Fruit fly (Drosophila melanogaster) whole organism, embryonic: Measurements from ENCODE around the gene CG12177.

Source experiments
- Adf1 ChIP-seq: fragments of 200-800 bp; sonication (Bioruptor generic); IDR thresholded peaks from 2 replicates; pipeline ENCODE4 v1.3.6; 2022; ENCODE audit warnings: missing biosample characterization, missing genetic modification characterization
- Atf3 ChIP-seq: fragments of 200-800 bp; sonication (Bioruptor generic); optimal IDR thresholded peaks from 3 replicates; lab custom pipeline; 2016; ENCODE audit warnings: missing biosample characterization, missing genetic modification characterization
- B-H2 ChIP-seq: fragments of 200-800 bp; sonication (Bioruptor generic); optimal IDR thresholded peaks from 2 replicates; lab custom pipeline; 2018; ENCODE audit warnings: missing biosample characterization, mild to moderate bottlenecking, missing genetic modification characterization
- C15 ChIP-seq: fragments of 200-800 bp; sonication (Bioruptor generic); IDR thresholded peaks from 3 replicates; pipeline ENCODE4 v1.3.6; 2022; ENCODE audit warnings: missing biosample characterization, missing genetic modification characterization
- CG1024 ChIP-seq: fragments of 200-800 bp; sonication (Bioruptor generic); IDR thresholded peaks from 2 replicates; pipeline ENCODE4 v1.3.6; 2022; ENCODE audit warnings: missing biosample characterization, missing genetic modification characterization
- CG10366 ChIP-seq: fragments of 200-800 bp; sonication (Bioruptor generic); IDR thresholded peaks from 2 replicates; pipeline ENCODE4 v1.3.6; 2022; ENCODE audit warnings: missing biosample characterization, missing genetic modification characterization
- CG10431 ChIP-seq: fragments of 200-800 bp; sonication (Bioruptor generic); optimal IDR thresholded peaks from 3 replicates; lab custom pipeline; 2018; ENCODE audit warnings: missing biosample characterization, mild to moderate bottlenecking, missing genetic modification characterization
- CG10462 ChIP-seq: fragments of 200-800 bp; sonication (Bioruptor generic); optimal IDR thresholded peaks from 2 replicates; lab custom pipeline; 2016; ENCODE audit warnings: missing biosample characterization, missing genetic modification characterization
- CG11398 ChIP-seq: fragments of 200-800 bp; sonication (Bioruptor generic); optimal IDR thresholded peaks from 2 replicates; lab custom pipeline; 2016; ENCODE audit warnings: missing biosample characterization, missing genetic modification characterization
- CG12236 ChIP-seq: fragments of 200-800 bp; sonication (Bioruptor generic); optimal IDR thresholded peaks from 2 replicates; lab custom pipeline; 2016; ENCODE audit warnings: missing biosample characterization, missing genetic modification characterization
- CG1233 ChIP-seq: fragments of 200-800 bp; sonication (Bioruptor generic); optimal IDR thresholded peaks from 4 replicates; lab custom pipeline; 2018; ENCODE audit warnings: missing biosample characterization, mild to moderate bottlenecking, missing genetic modification characterization
- CG13287 ChIP-seq: fragments of 200-800 bp; sonication (Bioruptor generic); IDR thresholded peaks from 2 replicates; pipeline ENCODE4 v1.3.6; 2022; ENCODE audit warnings: missing biosample characterization, missing genetic modification characterization; ENCODE audit not compliant: partially characterized antibody
- CG15479 ChIP-seq: fragments of 200-800 bp; sonication (Bioruptor generic); optimal IDR thresholded peaks from 3 replicates; lab custom pipeline; 2019; ENCODE audit warnings: missing biosample characterization, mild to moderate bottlenecking, missing genetic modification characterization, moderate library complexity
- CG15514 ChIP-seq: fragments of 200-800 bp; sonication (Bioruptor generic); optimal IDR thresholded peaks from 3 replicates; lab custom pipeline; 2017; ENCODE audit warnings: missing biosample characterization, missing genetic modification characterization, mild to moderate bottlenecking, moderate library complexity, missing genetic modification reagents
- CG1832 ChIP-seq: fragments of 200-800 bp; sonication (Bioruptor generic); optimal IDR thresholded peaks from 2 replicates; lab custom pipeline; 2017; ENCODE audit warnings: missing biosample characterization, mild to moderate bottlenecking, missing genetic modification characterization, inconsistent platforms
- CG2202 ChIP-seq: fragments of 200-800 bp; sonication (Bioruptor generic); optimal IDR thresholded peaks from 2 replicates; lab custom pipeline; 2018; ENCODE audit warnings: missing biosample characterization, mild to moderate bottlenecking, missing genetic modification characterization
- CG2889 ChIP-seq: fragments of 200-800 bp; sonication (Bioruptor generic); IDR thresholded peaks from 3 replicates; pipeline ENCODE4 v1.3.6; 2022; ENCODE audit warnings: missing biosample characterization, missing genetic modification characterization
- CG31224 ChIP-seq: fragments of 200-800 bp; sonication (Bioruptor generic); IDR thresholded peaks from 2 replicates; pipeline ENCODE4 v1.3.6; 2022; ENCODE audit warnings: missing biosample characterization, missing genetic modification characterization
- CG32532 ChIP-seq: fragments of 200-800 bp; sonication (Bioruptor generic); IDR thresholded peaks from 2 replicates; pipeline ENCODE4 v1.3.6; 2022; ENCODE audit warnings: missing biosample characterization, missing genetic modification characterization
- CG34224 ChIP-seq: fragments of 200-800 bp; sonication (Bioruptor generic); IDR thresholded peaks from 3 replicates; pipeline ENCODE4 v1.3.6; 2022; ENCODE audit warnings: missing biosample characterization, missing genetic modification characterization; ENCODE audit not compliant: partially characterized antibody
- CG4328 ChIP-seq: fragments of 200-800 bp; sonication (Bioruptor generic); optimal IDR thresholded peaks from 3 replicates; lab custom pipeline; 2017; ENCODE audit warnings: missing biosample characterization, missing genetic modification reagents, missing genetic modification characterization
- CG4617 ChIP-seq: fragments of 200-800 bp; sonication (Bioruptor generic); optimal IDR thresholded peaks from 3 replicates; lab custom pipeline; 2016; ENCODE audit warnings: missing biosample characterization, missing genetic modification characterization, borderline replicate concordance
- CG4820 ChIP-seq: fragments of 200-800 bp; sonication (Bioruptor generic); optimal IDR thresholded peaks from 3 replicates; lab custom pipeline; 2016; ENCODE audit warnings: missing biosample characterization, missing genetic modification characterization
- CG4854 ChIP-seq: fragments of 200-800 bp; sonication (Bioruptor generic); optimal IDR thresholded peaks from 2 replicates; lab custom pipeline; 2016; ENCODE audit warnings: missing biosample characterization, missing genetic modification characterization, inconsistent platforms
- CG8478 ChIP-seq: fragments of >200 bp; optimal IDR thresholded peaks from 2 replicates; lab custom pipeline; 2018
- CG9437 ChIP-seq: fragments of 200-800 bp; sonication (Bioruptor generic); optimal IDR thresholded peaks from 2 replicates; lab custom pipeline; 2018; ENCODE audit warnings: missing biosample characterization, mild to moderate bottlenecking, missing genetic modification characterization
- Doc2 ChIP-seq: fragments of 200-800 bp; sonication (Bioruptor generic); IDR thresholded peaks from 2 replicates; pipeline ENCODE4 v1.3.6; 2022; ENCODE audit warnings: missing biosample characterization, missing genetic modification characterization
- Gsc ChIP-seq: fragments of 200-800 bp; sonication (Bioruptor generic); IDR thresholded peaks from 2 replicates; pipeline ENCODE4 v1.3.6; 2022; ENCODE audit warnings: missing biosample characterization, missing genetic modification characterization
- Gug ChIP-seq: fragments of 200-800 bp; sonication (Bioruptor generic); IDR thresholded peaks from 4 replicates; pipeline ENCODE4 v1.3.6; 2022; ENCODE audit warnings: missing biosample characterization, missing genetic modification characterization
- Max ChIP-seq: fragments of 200-800 bp; sonication (Bioruptor generic); optimal IDR thresholded peaks from 2 replicates; lab custom pipeline; 2016; ENCODE audit warnings: missing biosample characterization, mild to moderate bottlenecking, missing genetic modification characterization
- Side ChIP-seq: fragments of 200-800 bp; sonication (Bioruptor generic); optimal IDR thresholded peaks from 2 replicates; lab custom pipeline; 2016; ENCODE audit warnings: missing biosample characterization, missing genetic modification characterization
- Vsx1 ChIP-seq: fragments of 200-800 bp; sonication (Bioruptor generic); optimal IDR thresholded peaks from 2 replicates; lab custom pipeline; 2017; ENCODE audit warnings: missing biosample characterization, mild to moderate bottlenecking, missing genetic modification characterization, missing genetic modification reagents
- Xrp1 ChIP-seq: fragments of 200-800 bp; sonication (Bioruptor generic); IDR thresholded peaks from 2 replicates; pipeline ENCODE4 v1.3.6; 2022; ENCODE audit warnings: missing biosample characterization, missing genetic modification characterization
- chn ChIP-seq: fragments of 200-800 bp; sonication (Bioruptor generic); optimal IDR thresholded peaks from 2 replicates; lab custom pipeline; 2016; ENCODE audit warnings: missing biosample characterization, missing genetic modification characterization
- dan ChIP-seq: fragments of 200-800 bp; sonication (Bioruptor generic); IDR thresholded peaks from 2 replicates; pipeline ENCODE4 v1.3.6; 2022; ENCODE audit warnings: missing biosample characterization, missing genetic modification characterization
- dmrt99B ChIP-seq: fragments of 200-800 bp; sonication (Bioruptor generic); optimal IDR thresholded peaks from 2 replicates; lab custom pipeline; 2018; ENCODE audit warnings: missing biosample characterization, mild to moderate bottlenecking, missing genetic modification characterization, moderate library complexity
- ewg ChIP-seq: fragments of 200-800 bp; sonication (Bioruptor generic); optimal IDR thresholded peaks from 3 replicates; lab custom pipeline; 2017; ENCODE audit warnings: mild to moderate bottlenecking, missing biosample characterization, missing genetic modification reagents, missing genetic modification characterization
- knrl ChIP-seq: fragments of 200-800 bp; sonication (Bioruptor generic); IDR thresholded peaks from 3 replicates; pipeline ENCODE4 v1.3.6; 2022; ENCODE audit warnings: missing biosample characterization, missing genetic modification characterization; ENCODE audit not compliant: partially characterized antibody
- lilli ChIP-seq: fragments of 200-800 bp; sonication (Bioruptor generic); optimal IDR thresholded peaks from 3 replicates; lab custom pipeline; 2016; ENCODE audit warnings: missing biosample characterization, missing genetic modification characterization
- nau ChIP-seq: fragments of 200-800 bp; sonication (Bioruptor generic); optimal IDR thresholded peaks from 3 replicates; lab custom pipeline; 2017; ENCODE audit warnings: missing biosample characterization, mild to moderate bottlenecking, missing genetic modification characterization, missing genetic modification reagents
- pfk ChIP-seq: fragments of 200-800 bp; sonication (Bioruptor generic); optimal IDR thresholded peaks from 2 replicates; lab custom pipeline; 2018; ENCODE audit warnings: missing biosample characterization, mild to moderate bottlenecking, missing genetic modification characterization, moderate library complexity
- psq ChIP-seq: fragments of 200-800 bp; sonication (Bioruptor generic); optimal IDR thresholded peaks from 2 replicates; lab custom pipeline; 2017; ENCODE audit warnings: missing biosample characterization, missing genetic modification characterization
- pzg ChIP-seq: fragments of 200-800 bp; sonication (Bioruptor generic); optimal IDR thresholded peaks from 3 replicates; lab custom pipeline; 2018; ENCODE audit warnings: missing biosample characterization, mild to moderate bottlenecking, missing genetic modification characterization, moderate library complexity
- row ChIP-seq: fragments of 200-800 bp; sonication (Bioruptor generic); IDR thresholded peaks from 3 replicates; pipeline ENCODE4 v1.3.6; 2022; ENCODE audit warnings: missing biosample characterization, missing genetic modification characterization
- sna ChIP-seq: fragments of 200-800 bp; sonication (Bioruptor generic); IDR thresholded peaks from 2 replicates; pipeline ENCODE4 v1.3.6; 2022; ENCODE audit warnings: missing biosample characterization, missing genetic modification characterization; ENCODE audit not compliant: partially characterized antibody
- sob ChIP-seq: fragments of 200-800 bp; sonication (Bioruptor generic); IDR thresholded peaks from 2 replicates; pipeline ENCODE4 v1.3.6; 2022; ENCODE audit warnings: missing biosample characterization, missing genetic modification characterization
- tna ChIP-seq: fragments of 200-800 bp; sonication (Bioruptor generic); IDR thresholded peaks from 2 replicates; pipeline ENCODE4 v1.3.6; 2022; ENCODE audit warnings: missing biosample characterization, missing genetic modification characterization; ENCODE audit not compliant: partially characterized antibody
- toy ChIP-seq: fragments of 200-800 bp; sonication (Bioruptor generic); IDR thresholded peaks from 2 replicates; pipeline ENCODE4 v1.3.6; 2022; ENCODE audit warnings: missing biosample characterization, missing genetic modification characterization
- wek ChIP-seq: fragments of 200-800 bp; sonication (Bioruptor generic); optimal IDR thresholded peaks from 3 replicates; lab custom pipeline; 2018; ENCODE audit warnings: missing biosample characterization, mild to moderate bottlenecking, missing genetic modification characterization, moderate library complexity

The CG12177 gene

dm6 chrX:13641115-13641890, 39.0 kb downstream of the CG12177 start (continued):
- TF ChIP-seq CG32532 (peak; percentile 95), B-H2 (GFP tag; lab: Kevin White, UChicago) (peak; percentile 67), CG4328 (peak; percentile 78), Atf3 (GFP tag; lab: Kevin White, UChicago) (peak; percentile 89), dmrt99B (tag; lab: Kevin White, UChicago) (peak; percentile 94), nau (peak; percentile 86), CG34224 (no peak), Max (GFP tag; lab: Kevin White, UChicago) (peak; percentile 92), CG13287 (GFP tag; lab: Robert Waterston, UW) (no peak), Side (peak; percentile 94), dan (peak; percentile 69), pzg (GFP tag; lab: Kevin White, UChicago) (peak; percentile 16), CG2202 (tag; lab: Kevin White, UChicago) (peak; percentile 81), CG31224 (peak; percentile 88), Xrp1 (GFP tag; lab: Robert Waterston, UW) (peak; percentile 90), CG8478 (lab: Kevin White, UChicago) (no peak), CG4820 (GFP tag; lab: Kevin White, UChicago) (peak; percentile 93), CG9437 (GFP tag; lab: Kevin White, UChicago) (peak; percentile 89), Adf1 (peak; percentile 67; the same call in 1 of the 2 replicates), CG1832 (no peak), Gsc (peak; percentile 76), knrl (no peak), CG10462 (peak; percentile 90), pfk (no peak), CG4854 (GFP tag; lab: Kevin White, UChicago) (peak; percentile 90), row (GFP tag; lab: Robert Waterston, UW) (peak; percentile 95), CG11398 (GFP tag; lab: Kevin White, UChicago) (peak; percentile 94), CG4617 (GFP tag; lab: Kevin White, UChicago) (peak; percentile 78), toy (GFP tag; lab: Robert Waterston, UW) (peak; percentile 84), CG10431 (GFP tag; lab: Kevin White, UChicago) (peak; percentile 64), CG15514 (GFP tag; lab: Kevin White, UChicago) (peak; percentile 86), psq (GFP tag; lab: Kevin White, UChicago) (peak; percentile 72), Vsx1 (GFP tag; lab: Kevin White, UChicago) (peak; percentile 82), tna (GFP tag; lab: Robert Waterston, UW) (no peak), CG2889 (GFP tag; lab: Robert Waterston, UW) (peak; percentile 92), CG10366 (GFP tag; lab: Robert Waterston, UW) (peak; percentile 94), chn (GFP tag; lab: Kevin White, UChicago) (peak; percentile 95), Doc2 (GFP tag; lab: Robert Waterston, UW) (peak; percentile 69; the same call in 1 of the 2 replicates), CG12236 (peak; percentile 93), sna (GFP tag; lab: Robert Waterston, UW) (no peak), CG1233 (GFP tag; lab: Kevin White, UChicago) (peak; percentile 94), C15 (GFP tag; lab: Robert Waterston, UW) (peak; percentile 91; the same call in 2 of the 3 replicates), ewg (GFP tag; lab: Kevin White, UChicago) (peak; percentile 84), Gug (GFP tag; lab: Robert Waterston, UW) (peak; percentile 91), CG15479 (GFP tag; lab: Kevin White, UChicago) (no peak), sob (GFP tag; lab: Robert Waterston, UW) (peak; percentile 94), wek (GFP tag; lab: Kevin White, UChicago) (peak; percentile 78), lilli (GFP tag; lab: Kevin White, UChicago) (peak; percentile 97), CG1024 (GFP tag; lab: Robert Waterston, UW) (peak; percentile 87)
